Fruit fly (Drosophila melanogaster): ENCODE results near the gene Rala.

Gene Rala

dm6 chrX:3743005-3743890 lies 23.8 kb upstream of the Rala start (continued):
- TF ChIP-seq sd (tag; optimal IDR thresholded peaks at IDR 0.05) = peak; percentile 4
- peak; percentile 59 for TF ChIP-seq CG15514 (GFP tag; optimal IDR thresholded peaks at IDR 0.05)
- peak; percentile 18 for TF ChIP-seq slou (GFP tag; optimal IDR thresholded peaks at IDR 0.05)
- TF ChIP-seq Abd-B (GFP tag; optimal IDR thresholded peaks at IDR 0.05) = peak; percentile 83
- peak; percentile 11; the same call in 1 of the 2 replicates for TF ChIP-seq CG10959 (GFP tag; IDR thresholded peaks at IDR 0.05)
- no peak for TF ChIP-seq zf30C (GFP tag; optimal IDR thresholded peaks at IDR 0.05)
- TF ChIP-seq ind (GFP tag; optimal IDR thresholded peaks at IDR 0.05) = peak; percentile 78
- peak; percentile 66 for TF ChIP-seq CG2889 (GFP tag; IDR thresholded peaks at IDR 0.05)
- no peak; the same call in 2 of the 3 replicates for TF ChIP-seq CG6175 (GFP tag; IDR thresholded peaks at IDR 0.05)
- TF ChIP-seq sna (GFP tag; IDR thresholded peaks at IDR 0.05; ENCODE audit: partially characterized antibody) = no peak
- TF ChIP-seq HmgD (GFP tag; optimal IDR thresholded peaks at IDR 0.05) = peak; percentile 42
- peak; percentile 44 for TF ChIP-seq p53 (GFP tag; optimal IDR thresholded peaks at IDR 0.05)
- peak; percentile 89 for TF ChIP-seq Deaf1 (tag; optimal IDR thresholded peaks at IDR 0.05)
- peak; percentile 82 for TF ChIP-seq seq (GFP tag; IDR thresholded peaks at IDR 0.05)
- TF ChIP-seq CG11085 (GFP tag; IDR thresholded peaks at IDR 0.05) = peak; percentile 69
- peak; percentile 49 for TF ChIP-seq Hey (tag; optimal IDR thresholded peaks at IDR 0.05)
- peak; percentile 63 for TF ChIP-seq MTF-1 (GFP tag; optimal IDR thresholded peaks at IDR 0.05; ENCODE audit: borderline replicate concordance)
- TF ChIP-seq Atf6 (GFP tag; IDR thresholded peaks at IDR 0.05) = peak; percentile 77
- TF ChIP-seq repo (GFP tag; optimal IDR thresholded peaks at IDR 0.05) = peak; percentile 44
- TF ChIP-seq CG13775 (GFP tag; optimal IDR thresholded peaks at IDR 0.05) = peak; percentile 46
- TF ChIP-seq kni (GFP tag; optimal IDR thresholded peaks at IDR 0.05) = peak; percentile 39
- TF ChIP-seq Ets97D (GFP tag; optimal IDR thresholded peaks at IDR 0.05) = peak; percentile 57
- peak; percentile 12; the same call in 1 of the 2 replicates for TF ChIP-seq CG31441 (GFP tag; IDR thresholded peaks at IDR 0.05)
- TF ChIP-seq gsb-n (tag; optimal IDR thresholded peaks at IDR 0.05) = peak; percentile 38
- no peak for TF ChIP-seq Stat92E (GFP tag; optimal IDR thresholded peaks at IDR 0.05)
- peak; percentile 76 for TF ChIP-seq Aef1 (GFP tag; IDR thresholded peaks at IDR 0.05)
- peak; percentile 84; the same call in 1 of the 2 replicates for TF ChIP-seq ranshi (GFP tag; IDR thresholded peaks at IDR 0.05)
- peak; percentile 62 for TF ChIP-seq vfl (GFP tag; optimal IDR thresholded peaks at IDR 0.05)
- TF ChIP-seq luna (GFP tag; optimal IDR thresholded peaks at IDR 0.05) = peak; percentile 69
- TF ChIP-seq CG4424 (GFP tag; optimal IDR thresholded peaks at IDR 0.05) = peak; percentile 69
- peak; percentile 66 for TF ChIP-seq fd64A (GFP tag; optimal IDR thresholded peaks at IDR 0.05)
- peak; percentile 84 for TF ChIP-seq Side (GFP tag; optimal IDR thresholded peaks at IDR 0.05)
- peak; percentile 63 for TF ChIP-seq CG12942 (GFP tag; optimal IDR thresholded peaks at IDR 0.05)
- peak; percentile 49 for TF ChIP-seq ab (GFP tag; optimal IDR thresholded peaks at IDR 0.05)
- TF ChIP-seq Hmx (GFP tag; optimal IDR thresholded peaks at IDR 0.05) = peak; percentile 58
- peak; percentile 57 for TF ChIP-seq CG12299 (tag; optimal IDR thresholded peaks at IDR 0.05)
- peak; percentile 78 for TF ChIP-seq CG12155 (GFP tag; optimal IDR thresholded peaks at IDR 0.05)
- TF ChIP-seq Atf-2 (GFP tag; optimal IDR thresholded peaks at IDR 0.05) = peak; percentile 87
- peak; percentile 85 for TF ChIP-seq Antp (GFP tag; optimal IDR thresholded peaks at IDR 0.05)
- TF ChIP-seq Camta (GFP tag; optimal IDR thresholded peaks at IDR 0.05) = peak; percentile 86
- peak; percentile 11; the same call in 1 of the 2 replicates for TF ChIP-seq onecut (GFP tag; IDR thresholded peaks at IDR 0.05)
- TF ChIP-seq da (GFP tag; optimal IDR thresholded peaks at IDR 0.05) = peak; percentile 7
- TF ChIP-seq Trl (optimal IDR thresholded peaks at IDR 0.05) = no peak
- peak; percentile 83 for TF ChIP-seq Trl (GFP tag; optimal IDR thresholded peaks at IDR 0.05)
- TF ChIP-seq B-H1 (GFP tag; IDR thresholded peaks at IDR 0.05) = peak; percentile 70
- peak; percentile 78 for TF ChIP-seq danr (GFP tag; IDR thresholded peaks at IDR 0.05)
- peak; percentile 68 for TF ChIP-seq lbe (GFP tag; optimal IDR thresholded peaks at IDR 0.05)
- TF ChIP-seq Ptx1 (GFP tag; IDR thresholded peaks at IDR 0.05) = peak; percentile 87
- TF ChIP-seq lmd (GFP tag; IDR thresholded peaks at IDR 0.05) = peak; percentile 90
